Fruit fly (Drosophila melanogaster): ENCODE data around the gene CG5953.

CG5953 gene

DNA sequence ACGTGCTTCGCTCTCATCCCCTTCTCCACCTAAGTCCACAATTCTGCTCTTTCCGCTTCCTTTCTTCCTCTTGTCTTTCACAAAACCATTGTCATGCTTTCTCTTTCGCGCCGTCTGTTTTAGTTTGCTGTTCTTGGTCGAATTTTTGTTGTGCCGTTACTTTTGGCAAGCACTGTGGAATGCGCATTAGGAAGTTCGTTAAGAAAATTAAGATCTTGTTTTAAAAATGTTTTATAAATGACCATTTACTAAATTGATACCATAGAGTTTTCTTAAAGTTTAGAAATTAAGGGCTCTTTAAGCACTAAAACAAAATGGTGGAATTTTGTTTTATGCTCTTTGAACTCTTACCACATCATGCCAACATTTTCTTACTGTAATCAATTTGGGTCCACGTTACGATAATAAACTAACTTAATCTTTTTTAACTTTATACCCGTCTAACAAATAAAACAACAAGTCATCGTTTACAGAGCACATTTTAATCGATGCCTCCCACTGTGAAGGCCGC is 2.4 kb upstream of the CG5953 start (continued):
- TF ChIP-seq NFAT (GFP tag; IDR thresholded peaks at IDR 0.05) (peak; percentile 18; the same call in 1 of the 2 replicates), CG3163 (GFP tag; optimal IDR thresholded peaks at IDR 0.05) (peak; percentile 62), dan (GFP tag; IDR thresholded peaks at IDR 0.05) (no peak), CG7928 (GFP tag; optimal IDR thresholded peaks at IDR 0.05) (peak; percentile 34), Myb (GFP tag; optimal IDR thresholded peaks at IDR 0.05) (peak; percentile 59), Abd-B (GFP tag; optimal IDR thresholded peaks at IDR 0.05) (peak; percentile 78), oc (tag; optimal IDR thresholded peaks at IDR 0.05) (no peak), CG34376 (GFP tag; optimal IDR thresholded peaks at IDR 0.05) (peak; percentile 61), ewg (GFP tag; optimal IDR thresholded peaks at IDR 0.05) (peak; percentile 36), CG5180 (GFP tag; optimal IDR thresholded peaks at IDR 0.05) (no peak), caup (GFP tag; optimal IDR thresholded peaks at IDR 0.05; ENCODE audit: severe bottlenecking) (peak; percentile 61), Hey (tag; optimal IDR thresholded peaks at IDR 0.05) (no peak), tup (GFP tag; optimal IDR thresholded peaks at IDR 0.05) (peak; percentile 25), CG4424 (GFP tag; optimal IDR thresholded peaks at IDR 0.05) (peak; percentile 54), crp (GFP tag; optimal IDR thresholded peaks at IDR 0.05) (peak in 1 of 2 experiments; percentile 1), vvl (GFP tag; IDR thresholded peaks at IDR 0.05) (0 out of 2 replicates have a peak, but pooled peaks have one; percentile 29), CG17568 (GFP tag; optimal IDR thresholded peaks at IDR 0.05) (peak; percentile 41), Bteb2 (GFP tag; optimal IDR thresholded peaks at IDR 0.05) (peak; percentile 73), CG12942 (GFP tag; optimal IDR thresholded peaks at IDR 0.05) (no peak), CG15011 (GFP tag; optimal IDR thresholded peaks at IDR 0.05) (peak; percentile 49), CG6272 (GFP tag; IDR thresholded peaks at IDR 0.05) (no peak), Mes4 (GFP tag; optimal IDR thresholded peaks at IDR 0.05) (peak; percentile 47), bbx (GFP tag; IDR thresholded peaks at IDR 0.05; ENCODE audit: partially characterized antibody) (no peak), ac (GFP tag; optimal IDR thresholded peaks at IDR 0.05) (no peak), CG5953 (GFP tag; IDR thresholded peaks at IDR 0.05) (no peak), B-H1 (GFP tag; IDR thresholded peaks at IDR 0.05) (peak; percentile 22; the same call in 1 of the 3 replicates), CG17186 (GFP tag; optimal IDR thresholded peaks at IDR 0.05) (no peak), grau (tag; optimal IDR thresholded peaks at IDR 0.05) (peak; percentile 87), CG8359 (GFP tag; optimal IDR thresholded peaks at IDR 0.05; ENCODE audit: borderline replicate concordance) (no peak), wdn (GFP tag; IDR thresholded peaks at IDR 0.05) (no peak), CG7839 (tag; optimal IDR thresholded peaks at IDR 0.05) (peak; percentile 88), CHES-1-like (GFP tag; optimal IDR thresholded peaks at IDR 0.05) (peak; percentile 77), Ets65A (GFP tag) (peak; percentile 96), CG8281 (tag; optimal IDR thresholded peaks at IDR 0.05) (peak; percentile 48), Doc2 (GFP tag; IDR thresholded peaks at IDR 0.05) (no peak), Awh (GFP tag; IDR thresholded peaks at IDR 0.05) (no peak), Tbp (GFP tag; optimal IDR thresholded peaks at IDR 0.05) (no peak), tap (tag; optimal IDR thresholded peaks at IDR 0.05) (peak; percentile 44), BEAF-32 (GFP tag; optimal IDR thresholded peaks at IDR 0.05) (no peak), gcm2 (GFP tag; optimal IDR thresholded peaks at IDR 0.05) (no peak), luna (GFP tag; optimal IDR thresholded peaks at IDR 0.05) (peak; percentile 68), knrl (GFP tag; IDR thresholded peaks at IDR 0.05; ENCODE audit: partially characterized antibody) (no peak), mld (GFP tag; IDR thresholded peaks at IDR 0.05; ENCODE audit: partially characterized antibody) (no peak), bcd (GFP tag; optimal IDR thresholded peaks at IDR 0.05) (peak; percentile 76), CG4282 (GFP tag; optimal IDR thresholded peaks at IDR 0.05) (peak; percentile 36), cad (GFP tag; optimal IDR thresholded peaks at IDR 0.05) (no peak), CG6791 (GFP tag; IDR thresholded peaks at IDR 0.05; ENCODE audit: partially characterized antibody) (no peak), CG3847 (GFP tag; IDR thresholded peaks at IDR 0.05) (peak; percentile 54), pzg (GFP tag; optimal IDR thresholded peaks at IDR 0.05) (no peak), CG12236 (GFP tag; optimal IDR thresholded peaks at IDR 0.05) (peak; percentile 62)
